Worm (Caenorhabditis elegans): ENCODE measurements around the gene F42A6.2.
A peak's percentile ranks its signal among the peaks of the same experiment; 100 is the strongest.

Gene F42A6.2

DNA sequence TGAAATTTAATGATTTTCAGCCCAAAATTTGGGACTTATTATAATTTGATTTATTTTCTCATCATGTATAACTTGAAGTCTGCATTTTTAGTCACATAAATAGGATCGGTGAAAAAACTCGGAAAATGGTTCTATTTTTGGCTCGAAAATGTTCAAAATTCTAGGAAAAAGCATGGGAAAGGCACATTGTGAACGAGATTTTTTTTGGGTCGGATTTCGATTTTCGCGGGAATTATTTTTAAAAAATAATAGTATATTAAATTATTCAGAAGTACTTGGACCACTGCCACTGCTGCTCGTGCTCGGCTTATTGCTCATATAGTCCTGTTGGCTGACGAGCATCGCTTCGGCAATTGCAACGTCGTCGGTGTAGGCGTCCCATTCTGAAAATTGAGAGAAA lies 32.1 kb downstream of the F42A6.2 start:
- TF ChIP-seq klf-2 (GFP tag; conservative IDR thresholded peaks at IDR 0.05) (no peak), ztf-29 (GFP tag; IDR thresholded peaks at IDR 0.05) (no peak), tab-1 (GFP tag; IDR thresholded peaks at IDR 0.05) (no peak), ref-1 (GFP tag; conservative IDR thresholded peaks at IDR 0.05) (no peak), cog-1 (tag; optimal IDR thresholded peaks at IDR 0.05) (no peak), med-1 (GFP tag; optimal IDR thresholded peaks at IDR 0.05; ENCODE audit: insufficient read depth) (no peak), ztf-23 (GFP tag; IDR thresholded peaks at IDR 0.05) (no peak), T22C8.4 (GFP tag; IDR thresholded peaks at IDR 0.05) (no peak), flt-1 (GFP tag; IDR thresholded peaks at IDR 0.05) (no peak)

DNA sequence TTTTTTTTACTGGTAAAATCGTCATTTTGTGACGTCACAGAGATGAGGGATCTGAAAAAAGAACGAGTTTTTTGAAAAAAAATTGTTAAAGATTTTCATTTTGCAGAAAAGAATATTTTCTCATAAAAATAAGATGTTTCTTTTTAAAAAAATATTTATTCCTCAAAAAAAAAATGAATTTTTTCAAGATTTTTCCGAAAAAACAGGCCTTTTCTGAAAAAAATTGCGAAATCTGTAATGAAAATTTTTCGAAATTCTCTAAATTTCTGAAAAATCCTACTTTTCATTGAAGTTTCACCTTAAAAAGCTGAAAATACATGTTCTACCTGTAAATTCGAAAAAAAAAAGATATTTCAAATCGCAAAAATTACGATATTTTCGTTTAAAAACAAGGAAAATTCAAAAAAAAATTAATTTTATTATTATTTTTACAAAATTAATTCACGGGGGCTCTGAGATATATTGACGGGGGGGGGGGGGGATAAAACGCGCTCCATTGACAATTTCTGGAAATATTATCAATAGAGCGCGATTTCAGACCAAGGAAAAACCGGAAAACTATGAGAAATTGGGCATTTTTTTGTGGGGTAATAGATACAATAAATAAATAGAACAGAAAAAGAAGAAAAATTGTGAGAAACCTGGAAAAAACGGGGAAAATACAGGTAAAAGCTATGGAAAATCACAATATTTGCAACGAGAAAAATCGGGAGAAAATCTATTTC lies 37.0 kb downstream of the F42A6.2 start, which contains the start of gene otub-4:
TSS of gene otub-4 (minus strand) at position 51 of the 725 bp plus-strand sequence.
- no peak for TF ChIP-seq ref-1 (GFP tag; conservative IDR thresholded peaks at IDR 0.05)
- no peak for TF ChIP-seq ztf-23 (GFP tag; IDR thresholded peaks at IDR 0.05)
- no peak for TF ChIP-seq flt-1 (GFP tag; IDR thresholded peaks at IDR 0.05)
- TF ChIP-seq tab-1 (GFP tag; IDR thresholded peaks at IDR 0.05), result no peak
- TF ChIP-seq T22C8.4 (GFP tag; IDR thresholded peaks at IDR 0.05), result no peak
- TF ChIP-seq ztf-29 (GFP tag; IDR thresholded peaks at IDR 0.05), result no peak
- TF ChIP-seq med-1 (GFP tag; optimal IDR thresholded peaks at IDR 0.05; ENCODE audit: insufficient read depth), result no peak
- TF ChIP-seq klf-2 (GFP tag; conservative IDR thresholded peaks at IDR 0.05), result no peak

DNA sequence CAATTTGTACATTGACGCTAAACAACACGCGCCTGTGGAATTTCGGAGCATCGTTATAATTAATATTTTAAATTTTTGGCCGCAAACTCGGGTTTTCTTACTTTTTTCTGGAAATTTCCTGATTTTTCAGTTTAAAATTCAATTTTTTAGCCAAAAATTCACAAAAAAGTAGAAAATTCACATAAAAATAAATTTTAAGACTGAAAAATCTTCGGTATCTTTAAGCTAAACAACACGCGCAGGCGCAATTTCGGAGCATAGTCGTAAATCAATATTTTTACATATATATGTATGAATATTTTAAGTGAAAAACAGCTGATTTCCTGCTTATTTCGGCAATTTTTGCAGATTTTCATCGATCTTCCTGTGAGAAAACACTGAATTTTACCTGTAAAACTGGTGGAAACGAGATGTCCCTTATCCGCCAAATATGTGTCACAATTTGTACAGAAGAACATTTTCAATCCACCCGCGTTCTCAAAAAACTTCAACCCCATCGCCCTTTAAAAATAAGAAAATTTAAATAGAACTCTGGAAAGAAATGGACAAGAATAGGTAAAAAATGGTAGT lies 41.2 kb downstream of the F42A6.2 start, which contains the start of gene B0546.3:
TSS of gene B0546.3 (minus strand) at position 504 of the 570 bp plus-strand sequence.
- TF ChIP-seq T22C8.4 (GFP tag; IDR thresholded peaks at IDR 0.05) (no peak), klf-2 (GFP tag; conservative IDR thresholded peaks at IDR 0.05) (no peak), ztf-29 (GFP tag; IDR thresholded peaks at IDR 0.05) (no peak), flt-1 (GFP tag; IDR thresholded peaks at IDR 0.05) (no peak), tab-1 (GFP tag; IDR thresholded peaks at IDR 0.05) (no peak), ref-1 (GFP tag; conservative IDR thresholded peaks at IDR 0.05) (no peak), med-1 (GFP tag; optimal IDR thresholded peaks at IDR 0.05; ENCODE audit: insufficient read depth) (no peak), ztf-23 (GFP tag; IDR thresholded peaks at IDR 0.05) (no peak), cog-1 (tag; optimal IDR thresholded peaks at IDR 0.05) (no peak)

DNA sequence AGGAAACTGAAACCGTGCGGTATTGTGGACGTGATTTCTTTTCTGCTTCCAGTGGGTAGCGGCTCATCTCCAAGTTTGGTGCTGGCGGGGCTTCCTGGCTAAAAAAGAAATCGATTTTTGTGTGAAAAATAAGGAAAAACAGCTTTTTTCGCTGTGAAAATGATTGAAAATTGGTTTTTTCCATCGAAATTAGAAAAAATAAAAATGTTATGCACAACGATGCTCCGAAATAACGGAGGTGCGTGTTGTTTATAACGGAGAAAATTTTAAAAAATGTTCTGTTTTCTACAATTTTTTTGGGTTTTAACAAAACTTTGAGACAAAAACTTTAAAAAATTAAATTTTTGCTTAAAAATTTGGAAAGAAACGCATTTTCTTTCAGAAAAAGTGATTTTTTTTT lies 41.9 kb downstream of the F42A6.2 start:
- no peak for TF ChIP-seq ztf-29 (GFP tag; IDR thresholded peaks at IDR 0.05)
- TF ChIP-seq ztf-23 (GFP tag; IDR thresholded peaks at IDR 0.05), result no peak
- TF ChIP-seq flt-1 (GFP tag; IDR thresholded peaks at IDR 0.05), result no peak
- no peak for TF ChIP-seq tab-1 (GFP tag; IDR thresholded peaks at IDR 0.05)
- no peak for TF ChIP-seq ref-1 (GFP tag; conservative IDR thresholded peaks at IDR 0.05)
- TF ChIP-seq T22C8.4 (GFP tag; IDR thresholded peaks at IDR 0.05), result no peak
- TF ChIP-seq klf-2 (GFP tag; conservative IDR thresholded peaks at IDR 0.05), result no peak
- no peak for TF ChIP-seq cog-1 (tag; optimal IDR thresholded peaks at IDR 0.05)
- TF ChIP-seq med-1 (GFP tag; optimal IDR thresholded peaks at IDR 0.05; ENCODE audit: insufficient read depth), result no peak

DNA sequence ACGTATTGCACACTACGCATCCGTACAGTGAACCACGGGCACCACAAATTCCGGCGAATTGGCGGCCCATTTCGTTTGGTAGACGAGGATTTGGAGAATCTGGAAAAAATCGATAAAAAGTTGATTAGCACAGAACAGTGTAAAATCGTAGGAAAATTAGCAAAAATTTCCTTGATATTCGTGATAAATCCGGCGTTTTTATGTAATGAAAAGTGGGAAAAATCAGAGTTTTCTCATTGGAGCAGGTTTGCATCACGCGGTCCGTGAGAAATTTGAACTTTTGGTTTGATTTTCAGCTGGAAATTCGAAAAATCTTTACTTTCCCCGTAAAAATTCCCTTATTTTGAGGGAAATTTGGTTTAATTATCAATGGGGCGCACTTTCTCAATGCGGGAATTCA lies 42.8 kb downstream of the F42A6.2 start, which contains the start of gene B0546.4:
TSS of gene B0546.4 (minus strand) at position 101 of the 400 bp plus-strand sequence.
- TF ChIP-seq klf-2 (GFP tag; conservative IDR thresholded peaks at IDR 0.05) (no peak), flt-1 (GFP tag; IDR thresholded peaks at IDR 0.05) (no peak), tab-1 (GFP tag; IDR thresholded peaks at IDR 0.05) (no peak), med-1 (GFP tag; optimal IDR thresholded peaks at IDR 0.05; ENCODE audit: insufficient read depth) (no peak), ref-1 (GFP tag; conservative IDR thresholded peaks at IDR 0.05) (no peak), ztf-23 (GFP tag; IDR thresholded peaks at IDR 0.05) (no peak), T22C8.4 (GFP tag; IDR thresholded peaks at IDR 0.05) (no peak), cog-1 (tag; optimal IDR thresholded peaks at IDR 0.05) (no peak), ztf-29 (GFP tag; IDR thresholded peaks at IDR 0.05) (no peak)

DNA sequence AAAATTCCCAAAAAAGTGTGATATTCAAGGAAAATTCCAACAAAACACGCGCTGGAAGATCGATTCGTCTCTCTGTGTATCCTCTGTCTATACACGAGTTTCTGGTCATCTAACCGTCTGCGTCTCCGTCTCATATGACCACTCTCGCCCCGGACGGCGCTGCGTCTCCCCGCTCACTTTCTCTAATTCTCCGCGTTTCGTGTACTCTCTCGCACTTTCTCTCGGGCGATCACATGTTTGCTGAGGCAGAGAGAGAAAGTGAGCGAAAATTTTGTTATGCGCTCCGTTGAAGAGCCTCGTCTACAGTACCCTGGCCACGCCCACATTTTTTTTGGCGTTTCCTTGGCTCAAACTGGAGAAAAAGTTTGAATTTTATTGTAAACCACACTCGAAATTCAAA lies 43.3 kb downstream of the F42A6.2 start:
- no peak for TF ChIP-seq ztf-29 (GFP tag; IDR thresholded peaks at IDR 0.05)
- no peak for TF ChIP-seq ztf-23 (GFP tag; IDR thresholded peaks at IDR 0.05)
- TF ChIP-seq ref-1 (GFP tag; conservative IDR thresholded peaks at IDR 0.05), result no peak
- TF ChIP-seq med-1 (GFP tag; optimal IDR thresholded peaks at IDR 0.05; ENCODE audit: insufficient read depth), result no peak
- TF ChIP-seq cog-1 (tag; optimal IDR thresholded peaks at IDR 0.05), result peak; percentile 62
- no peak for TF ChIP-seq flt-1 (GFP tag; IDR thresholded peaks at IDR 0.05)

DNA sequence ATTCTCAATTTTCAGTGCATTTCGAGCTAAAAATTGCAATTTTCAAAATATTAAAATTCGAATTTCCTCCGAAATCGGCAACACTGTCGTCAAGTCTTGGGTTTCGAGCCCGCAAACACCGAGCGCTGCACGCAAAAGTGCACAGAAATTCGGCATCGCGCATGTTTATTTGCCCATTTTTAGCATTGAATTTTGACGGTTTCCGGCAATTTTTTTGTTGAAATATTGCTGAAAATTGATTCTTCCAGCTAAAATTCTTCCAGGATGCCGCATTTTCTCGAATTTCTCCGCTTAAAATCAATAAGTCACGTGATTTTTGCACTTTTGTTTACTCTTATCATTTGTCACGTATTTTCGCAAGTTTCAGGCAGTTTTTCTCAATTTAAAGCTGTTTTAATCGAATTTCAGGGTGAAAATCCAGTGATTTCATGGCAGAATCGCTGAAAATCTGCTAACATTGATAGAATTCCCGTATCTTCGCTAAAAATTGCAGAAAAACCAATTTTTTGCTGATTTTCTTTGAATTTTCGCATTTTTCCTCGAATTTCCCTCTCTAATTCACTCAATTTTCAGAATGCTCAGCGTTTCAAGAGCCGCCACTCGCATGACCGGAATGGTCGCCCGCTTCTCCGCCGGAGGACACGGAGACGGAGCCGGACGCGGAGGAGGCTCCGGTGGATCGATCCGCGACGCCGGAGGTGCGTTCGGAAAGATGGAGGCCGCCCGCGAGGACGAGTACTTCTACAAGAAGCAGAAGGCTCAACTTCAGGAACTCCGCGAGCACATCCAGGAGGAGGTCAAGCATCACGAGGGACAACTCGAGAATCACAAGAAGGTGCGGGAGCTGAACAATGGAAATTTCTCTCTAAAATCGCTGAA lies 44.3 kb downstream of the F42A6.2 start, which contains the start of gene mai-2:
TSS of gene mai-2 (plus strand) at position 574 of the 879 bp plus-strand sequence.
- no peak for TF ChIP-seq cog-1 (tag; optimal IDR thresholded peaks at IDR 0.05)
- no peak for TF ChIP-seq med-1 (GFP tag; optimal IDR thresholded peaks at IDR 0.05; ENCODE audit: insufficient read depth)
- TF ChIP-seq ztf-29 (GFP tag; IDR thresholded peaks at IDR 0.05), result no peak
- no peak for TF ChIP-seq ref-1 (GFP tag; conservative IDR thresholded peaks at IDR 0.05)
- no peak for TF ChIP-seq flt-1 (GFP tag; IDR thresholded peaks at IDR 0.05)
- no peak for TF ChIP-seq klf-2 (GFP tag; conservative IDR thresholded peaks at IDR 0.05)
- TF ChIP-seq T22C8.4 (GFP tag; IDR thresholded peaks at IDR 0.05), result no peak
- no peak for TF ChIP-seq tab-1 (GFP tag; IDR thresholded peaks at IDR 0.05)
- TF ChIP-seq ztf-23 (GFP tag; IDR thresholded peaks at IDR 0.05), result no peak

DNA sequence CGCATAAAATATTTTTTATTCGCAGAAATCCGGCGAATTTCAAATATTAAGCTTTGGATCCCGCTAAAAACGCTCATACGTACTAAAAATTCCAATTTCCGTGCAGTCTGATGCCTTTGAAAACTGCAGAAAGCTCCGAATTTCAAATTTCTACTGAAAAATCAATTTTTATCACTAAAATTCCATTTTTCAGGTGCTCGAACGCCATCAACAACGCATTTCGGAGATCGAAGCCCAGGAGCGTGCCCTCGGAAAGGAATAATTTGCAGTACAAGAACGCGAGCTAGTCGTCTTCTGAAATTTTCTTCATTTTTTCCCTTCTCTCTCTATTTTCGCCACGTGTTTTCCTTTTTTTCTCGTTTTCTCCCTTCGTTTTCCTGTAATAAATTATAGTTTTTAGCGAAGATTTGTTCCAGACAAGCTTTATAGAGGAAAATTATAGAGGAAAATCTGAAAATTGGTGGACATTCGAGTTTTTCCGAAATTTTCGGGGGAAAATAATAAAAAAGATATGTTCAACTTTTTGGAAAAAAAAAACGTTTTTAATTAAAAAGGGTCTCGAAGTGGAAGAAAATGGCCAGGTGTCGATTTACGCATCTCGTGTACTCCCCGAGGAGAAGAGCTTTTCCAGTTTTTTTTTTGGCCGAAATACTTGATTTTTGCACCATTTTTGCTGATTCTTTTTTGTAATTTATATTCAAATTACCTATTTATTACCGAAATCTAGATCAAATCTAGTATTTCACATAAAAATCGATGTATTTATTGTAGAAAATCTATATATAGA lies 45.4 kb downstream of the F42A6.2 start:
- TF ChIP-seq T22C8.4 (GFP tag; IDR thresholded peaks at IDR 0.05), result no peak
- no peak for TF ChIP-seq med-1 (GFP tag; optimal IDR thresholded peaks at IDR 0.05; ENCODE audit: insufficient read depth)
- no peak for TF ChIP-seq ztf-29 (GFP tag; IDR thresholded peaks at IDR 0.05)
- no peak for TF ChIP-seq cog-1 (tag; optimal IDR thresholded peaks at IDR 0.05)
- TF ChIP-seq flt-1 (GFP tag; IDR thresholded peaks at IDR 0.05), result no peak
- no peak for TF ChIP-seq tab-1 (GFP tag; IDR thresholded peaks at IDR 0.05)
- no peak for TF ChIP-seq ref-1 (GFP tag; conservative IDR thresholded peaks at IDR 0.05)
- TF ChIP-seq ztf-23 (GFP tag; IDR thresholded peaks at IDR 0.05), result no peak
- TF ChIP-seq klf-2 (GFP tag; conservative IDR thresholded peaks at IDR 0.05), result no peak

Data from whole organism, midembryonic.